Worm (Caenorhabditis elegans): ENCODE results near the gene K07C5.3.

Gene K07C5.3

DNA sequence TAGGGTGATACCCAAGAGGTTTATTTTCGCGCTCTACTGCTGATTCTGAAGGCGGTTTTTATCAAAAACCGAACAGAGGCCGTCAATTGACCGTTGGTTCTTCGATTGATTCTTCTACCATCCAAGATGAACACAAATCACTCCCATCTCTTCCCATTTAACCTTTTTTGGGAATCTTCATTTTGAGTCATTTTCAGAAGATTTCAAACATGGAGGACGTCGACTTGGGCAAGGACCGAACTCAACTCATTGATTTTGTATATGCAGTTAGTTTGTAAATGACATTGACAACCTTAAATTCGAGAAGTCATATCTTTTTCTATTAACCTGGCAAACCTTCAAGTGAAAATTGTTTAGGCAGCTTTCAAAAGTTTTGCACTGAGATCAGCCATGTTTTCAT is 45.5 kb downstream of the K07C5.3 start, which contains the start of gene AC3.5:
AC3.5 (plus strand) TSS at position 210 of the 400 bp plus-strand sequence.
- TF ChIP-seq snpc-4 (tag; optimal IDR thresholded peaks at IDR 0.05), result no peak
- no peak for TF ChIP-seq drap-1 (GFP tag; optimal IDR thresholded peaks at IDR 0.05)
- no peak for TF ChIP-seq mls-2 (tag; optimal IDR thresholded peaks at IDR 0.05)
- TF ChIP-seq ceh-83 (GFP tag; optimal IDR thresholded peaks at IDR 0.05), result no peak
- TF ChIP-seq zip-8 (tag; optimal IDR thresholded peaks at IDR 0.05), result no peak
- no peak for TF ChIP-seq ham-2 (GFP tag; optimal IDR thresholded peaks at IDR 0.05)
- no peak for TF ChIP-seq lsy-2 (tag; optimal IDR thresholded peaks at IDR 0.05)
- TF ChIP-seq lin-13 (tag; optimal IDR thresholded peaks at IDR 0.05), result no peak
- no peak for TF ChIP-seq blmp-1 (tag; optimal IDR thresholded peaks at IDR 0.05)
- TF ChIP-seq M03D4.4 (tag; optimal IDR thresholded peaks at IDR 0.05), result no peak

DNA sequence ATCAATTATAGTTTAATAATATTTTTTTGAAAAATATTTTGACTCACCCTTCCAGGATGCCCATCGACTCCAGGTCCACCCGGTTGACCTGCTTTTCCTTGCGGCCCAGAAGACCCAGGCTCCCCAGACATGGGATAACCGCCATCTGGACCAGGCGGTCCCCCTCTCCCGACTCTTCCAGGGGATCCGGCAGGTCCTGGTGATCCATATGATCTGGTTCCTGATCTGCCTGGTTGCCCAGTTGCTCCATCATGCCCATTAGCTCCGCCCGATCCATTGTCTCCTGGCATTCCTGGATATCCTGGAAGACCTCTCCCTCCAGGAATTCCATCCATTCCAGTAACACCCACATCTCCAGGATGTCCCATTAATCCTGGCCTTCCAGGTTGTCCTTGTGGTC is 50.9 kb downstream of the K07C5.3 start:
- TF ChIP-seq lin-13 (tag; optimal IDR thresholded peaks at IDR 0.05) (no peak), cnd-1 (tag; optimal IDR thresholded peaks at IDR 0.05) (no peak)

Measured in whole organism, mixed stage, embryonic.